Fruit fly (Drosophila melanogaster) whole organism, embryonic: ENCODE data around the gene Pde11.

ENCODE experiments used
- Asciz ChIP-seq: fragments of 200-800 bp; sonication (Bioruptor generic); optimal IDR thresholded peaks from 2 replicates; lab custom pipeline; 2017; ENCODE audit warnings: missing biosample characterization, mild to moderate bottlenecking, missing genetic modification characterization, missing genetic modification reagents
- Awh ChIP-seq: fragments of 200-800 bp; sonication (Bioruptor generic); IDR thresholded peaks from 2 replicates; pipeline ENCODE4, ENCODE4 v1.3.6; 2022; ENCODE audit warnings: missing biosample characterization, missing genetic modification characterization
- B-H2 ChIP-seq: fragments of 200-800 bp; sonication (Bioruptor generic); optimal IDR thresholded peaks from 2 replicates; lab custom pipeline; 2018; ENCODE audit warnings: missing biosample characterization, mild to moderate bottlenecking, missing genetic modification characterization
- Blimp-1 ChIP-seq: fragments of 200-800 bp; sonication (Bioruptor generic); optimal IDR thresholded peaks from 3 replicates; lab custom pipeline; 2018; ENCODE audit warnings: missing biosample characterization, missing genetic modification characterization, mild to moderate bottlenecking, moderate library complexity, missing genetic modification reagents
- CG10147 ChIP-seq: fragments of 200-800 bp; sonication (Bioruptor generic); optimal IDR thresholded peaks from 2 replicates; lab custom pipeline; 2019; ENCODE audit warnings: missing biosample characterization, mild to moderate bottlenecking, missing genetic modification characterization, moderate library complexity
- CG10565 ChIP-seq: fragments of 200-800 bp; sonication (Bioruptor generic); optimal IDR thresholded peaks from 3 replicates; lab custom pipeline; 2016; ENCODE audit warnings: missing biosample characterization, mild to moderate bottlenecking, missing genetic modification characterization
- CG10959 ChIP-seq: fragments of 200-800 bp; sonication (Bioruptor generic); IDR thresholded peaks from 2 replicates; pipeline ENCODE4 v1.3.6; 2022; ENCODE audit warnings: missing biosample characterization, missing genetic modification characterization
- CG11093 ChIP-seq: fragments of 200-800 bp; sonication (Bioruptor generic); IDR thresholded peaks from 3 replicates; pipeline ENCODE4 v1.3.6; 2022; ENCODE audit warnings: missing biosample characterization, missing genetic modification characterization
- CG11695 ChIP-seq: fragments of 200-800 bp; sonication (Bioruptor generic); IDR thresholded peaks from 3 replicates; pipeline ENCODE4 v1.3.6; 2022; ENCODE audit warnings: missing biosample characterization, missing genetic modification characterization
- CG12942 ChIP-seq: fragments of 200-800 bp; sonication (Bioruptor generic); optimal IDR thresholded peaks from 3 replicates; lab custom pipeline; 2016; ENCODE audit warnings: missing biosample characterization, missing genetic modification characterization
- CG13775 ChIP-seq: fragments of 200-800 bp; sonication (Bioruptor generic); optimal IDR thresholded peaks from 3 replicates; lab custom pipeline; 2017; ENCODE audit warnings: missing biosample characterization, mild to moderate bottlenecking, missing genetic modification characterization
- CG15601 ChIP-seq: fragments of 200-800 bp; sonication (Bioruptor generic); optimal IDR thresholded peaks from 3 replicates; lab custom pipeline; 2019; ENCODE audit warnings: missing biosample characterization, mild to moderate bottlenecking, missing genetic modification characterization, moderate library complexity
- CG17328 ChIP-seq: fragments of 200-800 bp; sonication (Bioruptor generic); IDR thresholded peaks from 2 replicates; pipeline ENCODE4 v1.3.6; 2022; ENCODE audit warnings: missing biosample characterization, missing genetic modification characterization
- CG17802 ChIP-seq: fragments of 200-800 bp; sonication (Bioruptor generic); optimal IDR thresholded peaks from 2 replicates; lab custom pipeline; 2018; ENCODE audit warnings: missing biosample characterization, mild to moderate bottlenecking, missing genetic modification characterization, moderate library complexity
- CG17829 ChIP-seq: fragments of 200-800 bp; optimal IDR thresholded peaks from 2 replicates; lab custom pipeline; 2019; ENCODE audit warnings: missing biosample characterization, mild to moderate bottlenecking, missing genetic modification characterization, moderate library complexity
- CG18262 ChIP-seq: fragments of 200-800 bp; optimal IDR thresholded peaks from 3 replicates; lab custom pipeline; 2019; ENCODE audit warnings: missing biosample characterization, mild to moderate bottlenecking, missing genetic modification characterization, moderate library complexity
- CG2120 ChIP-seq: fragments of 200-800 bp; sonication (Bioruptor generic); optimal IDR thresholded peaks from 3 replicates; lab custom pipeline; 2016; ENCODE audit warnings: missing biosample characterization, missing genetic modification characterization
- CG2202 ChIP-seq: fragments of 200-800 bp; sonication (Bioruptor generic); optimal IDR thresholded peaks from 2 replicates; lab custom pipeline; 2018; ENCODE audit warnings: missing biosample characterization, mild to moderate bottlenecking, missing genetic modification characterization
- CG3065 ChIP-seq: fragments of 200-800 bp; sonication (Bioruptor generic); optimal IDR thresholded peaks from 2 replicates; lab custom pipeline; 2016; ENCODE audit warnings: missing biosample characterization, missing genetic modification characterization
- CG42726 ChIP-seq: fragments of 200-800 bp; sonication (Bioruptor generic); IDR thresholded peaks from 2 replicates; pipeline ENCODE4 v1.3.6; 2022; ENCODE audit warnings: missing biosample characterization, missing genetic modification characterization; ENCODE audit not compliant: partially characterized antibody
- CG5245 ChIP-seq: fragments of 200-800 bp; sonication (Bioruptor generic); optimal IDR thresholded peaks from 3 replicates; lab custom pipeline; 2016; ENCODE audit warnings: missing biosample characterization, missing genetic modification characterization
- CG8478 ChIP-seq: fragments of >200 bp; optimal IDR thresholded peaks from 2 replicates; lab custom pipeline; 2018
- CG9609 ChIP-seq: fragments of 200-800 bp; sonication (Bioruptor generic); optimal IDR thresholded peaks from 3 replicates; lab custom pipeline; 2016; ENCODE audit warnings: missing biosample characterization, missing genetic modification characterization
- CTCF ChIP-seq: fragments of 200-800 bp; sonication (Bioruptor generic); optimal IDR thresholded peaks from 2 replicates; lab custom pipeline; 2017; ENCODE audit warnings: missing biosample characterization, mild to moderate bottlenecking, missing genetic modification characterization, moderate library complexity
- D19A ChIP-seq: fragments of 200-800 bp; optimal IDR thresholded peaks from 3 replicates; lab custom pipeline; 2019; ENCODE audit warnings: missing biosample characterization, mild to moderate bottlenecking, missing genetic modification characterization, moderate library complexity
- D19B ChIP-seq: fragments of 200-800 bp; sonication (Bioruptor generic); optimal IDR thresholded peaks from 2 replicates; lab custom pipeline; 2017; ENCODE audit warnings: missing biosample characterization, mild to moderate bottlenecking, missing genetic modification characterization
- Deaf1 ChIP-seq: fragments of 200-800 bp; optimal IDR thresholded peaks from 3 replicates; lab custom pipeline; 2019; ENCODE audit warnings: missing biosample characterization, mild to moderate bottlenecking, missing genetic modification characterization, moderate library complexity
- Elba2 ChIP-seq: fragments of 200-800 bp; sonication (Bioruptor generic); optimal IDR thresholded peaks from 3 replicates; lab custom pipeline; 2016; ENCODE audit warnings: missing biosample characterization, missing genetic modification characterization
- Fer1 ChIP-seq: fragments of 200-800 bp; sonication (Bioruptor generic); optimal IDR thresholded peaks from 2 replicates; lab custom pipeline; 2017; ENCODE audit warnings: missing biosample characterization, mild to moderate bottlenecking, missing genetic modification characterization
- H2.0 ChIP-seq: fragments of 200-800 bp; sonication (Bioruptor generic); IDR thresholded peaks from 2 replicates; pipeline ENCODE4 v1.3.6; 2022; ENCODE audit warnings: missing biosample characterization, missing genetic modification characterization
- HHEX ChIP-seq: fragments of 200-800 bp; sonication (Bioruptor generic); optimal IDR thresholded peaks from 3 replicates; lab custom pipeline; 2017; ENCODE audit warnings: missing biosample characterization, mild to moderate bottlenecking, missing genetic modification characterization, missing genetic modification reagents
- Hmr ChIP-seq: fragments of 200-800 bp; sonication (Bioruptor generic); optimal IDR thresholded peaks from 3 replicates; lab custom pipeline; 2017; ENCODE audit warnings: mild to moderate bottlenecking, missing biosample characterization, missing genetic modification reagents, missing genetic modification characterization
- Hsf ChIP-seq: fragments of 200-800 bp; sonication (Bioruptor generic); optimal IDR thresholded peaks from 3 replicates; lab custom pipeline; 2016; ENCODE audit warnings: missing biosample characterization, missing genetic modification characterization
- Oaz ChIP-seq: fragments of 200-800 bp; sonication (Bioruptor generic); IDR thresholded peaks from 2 replicates; pipeline ENCODE4 v1.3.6; 2022; ENCODE audit warnings: missing biosample characterization, missing genetic modification characterization
- Xbp1 ChIP-seq: fragments of 200-800 bp; sonication (Bioruptor generic); optimal IDR thresholded peaks from 3 replicates; lab custom pipeline; 2016; ENCODE audit warnings: missing biosample characterization, mild to moderate bottlenecking, missing genetic modification characterization
- Xrp1 ChIP-seq: fragments of 200-800 bp; sonication (Bioruptor generic); IDR thresholded peaks from 2 replicates; pipeline ENCODE4 v1.3.6; 2022; ENCODE audit warnings: missing biosample characterization, missing genetic modification characterization
- btn ChIP-seq: fragments of 200-800 bp; sonication (Bioruptor generic); optimal IDR thresholded peaks from 2 replicates; lab custom pipeline; 2016; ENCODE audit warnings: missing biosample characterization, missing genetic modification characterization
- chm ChIP-seq: fragments of 200-800 bp; sonication (Bioruptor generic); IDR thresholded peaks from 2 replicates; pipeline ENCODE4 v1.3.6; 2022; ENCODE audit warnings: missing biosample characterization, missing genetic modification characterization
- chn ChIP-seq: fragments of 200-800 bp; sonication (Bioruptor generic); optimal IDR thresholded peaks from 2 replicates; lab custom pipeline; 2016; ENCODE audit warnings: missing biosample characterization, missing genetic modification characterization
- dan ChIP-seq: fragments of 200-800 bp; sonication (Bioruptor generic); IDR thresholded peaks from 2 replicates; pipeline ENCODE4 v1.3.6; 2022; ENCODE audit warnings: missing biosample characterization, missing genetic modification characterization
- danr ChIP-seq: fragments of 200-800 bp; sonication (Bioruptor generic); IDR thresholded peaks from 2 replicates; pipeline ENCODE4 v1.3.6; 2022; ENCODE audit warnings: missing biosample characterization, missing genetic modification characterization
- grn ChIP-seq: fragments of 200-800 bp; sonication (Bioruptor generic); optimal IDR thresholded peaks from 3 replicates; lab custom pipeline; 2017; ENCODE audit warnings: missing biosample characterization, missing genetic modification characterization
- gro ChIP-seq: fragments of 200-800 bp; sonication (Bioruptor generic); optimal IDR thresholded peaks from 2 replicates; lab custom pipeline; 2016; ENCODE audit warnings: missing biosample characterization, missing genetic modification characterization
- hbn ChIP-seq: fragments of 200-800 bp; sonication (Bioruptor generic); IDR thresholded peaks from 2 replicates; pipeline ENCODE4 v1.3.6; 2022; ENCODE audit warnings: missing biosample characterization, missing genetic modification characterization; ENCODE audit not compliant: partially characterized antibody
- luna ChIP-seq: fragments of 200-800 bp; sonication (Bioruptor generic); optimal IDR thresholded peaks from 2 replicates; lab custom pipeline; 2016; ENCODE audit warnings: missing biosample characterization, missing genetic modification characterization
- pita ChIP-seq: fragments of 200-800 bp; sonication (Bioruptor generic); optimal IDR thresholded peaks from 2 replicates; lab custom pipeline; 2017; ENCODE audit warnings: missing biosample characterization, mild to moderate bottlenecking, missing genetic modification characterization
- pros ChIP-seq: fragments of 200-800 bp; sonication (Bioruptor generic); optimal IDR thresholded peaks from 3 replicates; lab custom pipeline; 2019; ENCODE audit warnings: missing biosample characterization, mild to moderate bottlenecking, missing genetic modification characterization, moderate library complexity
- psq ChIP-seq: fragments of 200-800 bp; sonication (Bioruptor generic); optimal IDR thresholded peaks from 2 replicates; lab custom pipeline; 2017; ENCODE audit warnings: missing biosample characterization, missing genetic modification characterization
- rib ChIP-seq: fragments of 200-800 bp; sonication (Bioruptor generic); IDR thresholded peaks from 2 replicates; pipeline ENCODE4 v1.3.6; 2022; ENCODE audit warnings: missing biosample characterization, missing genetic modification characterization
- tup ChIP-seq: fragments of 200-800 bp; sonication (Bioruptor generic); optimal IDR thresholded peaks from 2 replicates; lab custom pipeline; 2016; ENCODE audit warnings: missing biosample characterization, mild to moderate bottlenecking, missing genetic modification characterization, moderate library complexity
- twi ChIP-seq: fragments of 200-800 bp; optimal IDR thresholded peaks from 2 replicates; lab custom pipeline; 2019; ENCODE audit warnings: missing biosample characterization, mild to moderate bottlenecking, missing genetic modification characterization, moderate library complexity
- vnd ChIP-seq: fragments of 200-800 bp; sonication (Bioruptor generic); IDR thresholded peaks from 3 replicates; pipeline ENCODE4 v1.3.6; 2022; ENCODE audit warnings: missing biosample characterization, missing genetic modification characterization; ENCODE audit not compliant: partially characterized antibody
- vvl ChIP-seq: fragments of 200-800 bp; sonication (Bioruptor generic); IDR thresholded peaks from 2 replicates; pipeline ENCODE4 v1.3.6; 2022; ENCODE audit warnings: missing biosample characterization, missing genetic modification characterization

The Pde11 gene

dm6 chr2L:18505475-18505874 lies 84.7 kb downstream of the Pde11 start (continued):
- TF ChIP-seq chn (GFP tag; lab: Kevin White, UChicago): peak; percentile 67
- peak; percentile 30 for TF ChIP-seq D19A
- no peak for TF ChIP-seq D19B (GFP tag; lab: Kevin White, UChicago)
- peak; percentile 7 for TF ChIP-seq Deaf1 (tag; lab: Kevin White, UChicago)
- TF ChIP-seq CG10565 (GFP tag; lab: Kevin White, UChicago): no peak
- TF ChIP-seq twi (tag; lab: Kevin White, UChicago): no peak
- no peak for TF ChIP-seq Awh (GFP tag; lab: Robert Waterston, UW)
- no peak for TF ChIP-seq rib
- TF ChIP-seq CG2120 (GFP tag; lab: Kevin White, UChicago): no peak
- no peak for TF ChIP-seq Elba2
- 0 out of 2 replicates have a peak, but pooled peaks have one; percentile 25 for TF ChIP-seq dan (GFP tag; lab: Robert Waterston, UW)
- peak; percentile 64 for TF ChIP-seq CG10959 (GFP tag; lab: Robert Waterston, UW)
- no peak for TF ChIP-seq pita (GFP tag; lab: Kevin White, UChicago)
- peak; percentile 47; the same call in 1 of the 2 replicates for TF ChIP-seq chm
- peak; percentile 32 for TF ChIP-seq Hsf
- peak; percentile 47 for TF ChIP-seq Blimp-1 (GFP tag; lab: Kevin White, UChicago)
- no peak for TF ChIP-seq Fer1 (GFP tag; lab: Kevin White, UChicago)
- peak; percentile 19 for TF ChIP-seq CG13775 (GFP tag; lab: Kevin White, UChicago)
- no peak for TF ChIP-seq hbn (GFP tag; lab: Robert Waterston, UW)
- TF ChIP-seq CG8478 (lab: Kevin White, UChicago): no peak
- no peak for TF ChIP-seq H2.0 (GFP tag; lab: Robert Waterston, UW)
- TF ChIP-seq CG17328 (GFP tag; lab: Robert Waterston, UW): peak; percentile 53
- no peak for TF ChIP-seq psq
- TF ChIP-seq CG11695 (GFP tag; lab: Robert Waterston, UW): 0 out of 3 replicates have a peak, but pooled peaks have one; percentile 30
- TF ChIP-seq vnd (GFP tag; lab: Robert Waterston, UW): no peak
- TF ChIP-seq Oaz (GFP tag; lab: Robert Waterston, UW): no peak
- peak; percentile 59 for TF ChIP-seq CG17829 (tag; lab: Kevin White, UChicago)
- TF ChIP-seq CG18262: peak; percentile 61
- no peak for TF ChIP-seq luna
- TF ChIP-seq CG17802 (tag; lab: Kevin White, UChicago): no peak
- TF ChIP-seq grn: no peak
- TF ChIP-seq B-H2 (GFP tag; lab: Kevin White, UChicago): no peak
- peak; percentile 22 for TF ChIP-seq btn (GFP tag; lab: Kevin White, UChicago)
- TF ChIP-seq CG10147 (GFP tag; lab: Kevin White, UChicago): no peak
- TF ChIP-seq CTCF (GFP tag; lab: Kevin White, UChicago): no peak
- no peak for TF ChIP-seq CG9609 (GFP tag; lab: Kevin White, UChicago)
- TF ChIP-seq CG5245 (GFP tag; lab: Kevin White, UChicago): no peak
- TF ChIP-seq HHEX (GFP tag; lab: Kevin White, UChicago): no peak
- TF ChIP-seq Asciz (GFP tag; lab: Kevin White, UChicago): peak; percentile 15
- no peak for TF ChIP-seq CG11093 (GFP tag; lab: Robert Waterston, UW)
- TF ChIP-seq CG42726: no peak
- peak; percentile 29 for TF ChIP-seq Xbp1
- TF ChIP-seq Hmr (GFP tag; lab: Kevin White, UChicago): no peak
- no peak for TF ChIP-seq CG12942 (GFP tag; lab: Kevin White, UChicago)
- TF ChIP-seq CG2202 (tag; lab: Kevin White, UChicago): peak; percentile 20
- TF ChIP-seq vvl (GFP tag; lab: Robert Waterston, UW): peak; percentile 36; the same call in 1 of the 2 replicates
- TF ChIP-seq tup (GFP tag; lab: Kevin White, UChicago): peak; percentile 17
- no peak for TF ChIP-seq pros (GFP tag; lab: Kevin White, UChicago)
- TF ChIP-seq Xrp1: peak; percentile 80
- TF ChIP-seq gro: no peak
- no peak for TF ChIP-seq danr (GFP tag; lab: Robert Waterston, UW)
- no peak for TF ChIP-seq CG3065 (GFP tag; lab: Kevin White, UChicago)
- no peak for TF ChIP-seq CG15601
